Worm (Caenorhabditis elegans): ENCODE data around the gene mboa-2.
A peak's percentile ranks its signal among the peaks of the same experiment; 100 is the strongest.

The mboa-2 gene

ce11 chrV:11082964-11083363, 39.3 kb downstream of the mboa-2 start:
- TF ChIP-seq gmeb-1 (tag; optimal IDR thresholded peaks at IDR 0.05): no peak
- TF ChIP-seq fos-1 (tag; optimal IDR thresholded peaks at IDR 0.05): no peak
- no peak for TF ChIP-seq lin-39 (tag; optimal IDR thresholded peaks at IDR 0.05)
- TF ChIP-seq lsy-2 (tag; optimal IDR thresholded peaks at IDR 0.05): no peak
- TF ChIP-seq unc-55 (GFP tag; optimal IDR thresholded peaks at IDR 0.05): no peak
- TF ChIP-seq sem-4 (tag; optimal IDR thresholded peaks at IDR 0.05): no peak
- no peak for TF ChIP-seq unc-62 (GFP tag; optimal IDR thresholded peaks at IDR 0.05)
- TF ChIP-seq ztf-4 (tag; optimal IDR thresholded peaks at IDR 0.05): no peak
- no peak for TF ChIP-seq C34F6.9 (tag; optimal IDR thresholded peaks at IDR 0.05)

- TF ChIP-seq snpc-4 (tag; optimal IDR thresholded peaks at IDR 0.05): no peak
- peak; percentile 14 for TF ChIP-seq C34F6.9 (tag; optimal IDR thresholded peaks at IDR 0.05)
- TF ChIP-seq ztf-4 (tag; optimal IDR thresholded peaks at IDR 0.05): peak; percentile 79
- peak; percentile 73 for TF ChIP-seq sma-3 (GFP tag; optimal IDR thresholded peaks at IDR 0.05)
- no peak for TF ChIP-seq nhr-237 (tag; optimal IDR thresholded peaks at IDR 0.05)
- TF ChIP-seq nhr-129 (tag; optimal IDR thresholded peaks at IDR 0.05): peak; percentile 78
- TF ChIP-seq Y55F3AM.14 (GFP tag; optimal IDR thresholded peaks at IDR 0.05): no peak
- TF ChIP-seq nhr-12 (tag; optimal IDR thresholded peaks at IDR 0.05): no peak
- peak; percentile 68 for TF ChIP-seq nhr-6 (tag; optimal IDR thresholded peaks at IDR 0.05)
- TF ChIP-seq F13H6.1 (tag; optimal IDR thresholded peaks at IDR 0.05): peak; percentile 86
- TF ChIP-seq lin-11 (tag; optimal IDR thresholded peaks at IDR 0.05): no peak
- TF ChIP-seq sma-9 (GFP tag; optimal IDR thresholded peaks at IDR 0.05): peak; percentile 81
- no peak for TF ChIP-seq sma-9 (tag; optimal IDR thresholded peaks at IDR 0.05)
- peak; percentile 21 for TF ChIP-seq lin-13 (GFP tag; optimal IDR thresholded peaks at IDR 0.05)
- no peak for TF ChIP-seq nhr-10 (tag; optimal IDR thresholded peaks at IDR 0.05)
- peak; percentile 38 for TF ChIP-seq ama-1 (optimal IDR thresholded peaks at IDR 0.05)
- no peak for TF ChIP-seq elt-1 (tag; optimal IDR thresholded peaks at IDR 0.05)
- TF ChIP-seq alr-1 (tag; optimal IDR thresholded peaks at IDR 0.05): no peak
- peak; percentile 33 for TF ChIP-seq sem-4 (tag; optimal IDR thresholded peaks at IDR 0.05)
- no peak for TF ChIP-seq mab-5 (tag; optimal IDR thresholded peaks at IDR 0.05)
- TF ChIP-seq blmp-1 (tag; optimal IDR thresholded peaks at IDR 0.05; ENCODE audit: insufficient read depth): no peak
- peak; percentile 14 for TF ChIP-seq crh-2 (tag; optimal IDR thresholded peaks at IDR 0.05)
- TF ChIP-seq lsy-2 (tag; optimal IDR thresholded peaks at IDR 0.05): peak; percentile 14 to 48
- no peak for TF ChIP-seq skn-1 (tag; optimal IDR thresholded peaks at IDR 0.05)
- TF ChIP-seq ceh-82 (tag; optimal IDR thresholded peaks at IDR 0.05): no peak
- no peak for TF ChIP-seq peb-1 (tag; optimal IDR thresholded peaks at IDR 0.05)
- TF ChIP-seq nhr-25 (tag; optimal IDR thresholded peaks at IDR 0.05): no peak
Measured at ce11 chrV:11082475-11082874, 39.8 kb downstream of the mboa-2 start.

DNA sequence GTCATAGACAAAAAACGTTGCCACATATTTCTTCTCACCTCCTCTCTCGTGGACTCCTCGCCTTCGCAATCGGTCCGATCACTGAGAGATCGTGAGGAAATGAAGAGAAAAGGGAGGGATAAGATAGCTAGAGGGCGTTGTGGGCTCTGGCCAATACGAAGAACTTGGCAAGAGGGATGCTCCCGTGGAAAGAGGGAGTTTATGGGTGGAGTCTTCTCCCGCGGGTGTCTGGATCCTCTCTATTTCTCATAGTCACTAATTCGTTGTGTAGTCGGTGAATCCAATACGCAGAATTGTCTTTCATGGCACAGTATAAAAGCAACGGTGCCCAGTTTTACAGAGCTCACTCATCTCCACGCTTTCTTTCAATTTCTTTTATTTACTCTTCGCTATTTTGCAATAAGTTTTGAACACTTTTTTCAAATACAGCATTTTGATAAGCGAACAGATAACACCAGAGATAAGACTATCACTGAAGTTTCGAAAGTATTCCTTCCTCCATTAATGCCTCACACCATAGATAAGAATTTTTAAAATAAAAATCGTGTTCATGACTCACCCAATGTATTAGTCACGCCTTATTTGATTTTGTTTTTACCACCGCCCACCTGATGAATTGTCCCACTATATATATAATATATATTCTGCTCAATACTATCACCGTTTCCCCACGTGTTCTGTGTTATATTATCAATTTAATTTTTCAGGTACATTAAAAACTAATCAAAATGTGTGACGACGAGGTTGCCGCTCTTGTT, 41.8 kb downstream of the mboa-2 start, which contains the start of gene act-1:
act-1 (plus strand) TSS at position 708 of the 758 bp plus-strand sequence.
- TF ChIP-seq sma-3 (GFP tag; optimal IDR thresholded peaks at IDR 0.05) (no peak), ama-1 (optimal IDR thresholded peaks at IDR 0.05) (no peak), fos-1 (tag; optimal IDR thresholded peaks at IDR 0.05) (peak; percentile 96), C34F6.9 (tag; optimal IDR thresholded peaks at IDR 0.05) (no peak), nhr-21 (tag; optimal IDR thresholded peaks at IDR 0.05) (no peak), lsy-2 (tag; optimal IDR thresholded peaks at IDR 0.05) (peak in 1 of 2 experiments; percentile 29), peb-1 (tag; optimal IDR thresholded peaks at IDR 0.05) (no peak), F13H6.1 (tag; optimal IDR thresholded peaks at IDR 0.05) (peak; percentile 75), gmeb-1 (tag; optimal IDR thresholded peaks at IDR 0.05) (no peak), nhr-129 (tag; optimal IDR thresholded peaks at IDR 0.05) (peak; percentile 60), ztf-11 (tag; optimal IDR thresholded peaks at IDR 0.05) (no peak), blmp-1 (tag; optimal IDR thresholded peaks at IDR 0.05; ENCODE audit: insufficient read depth) (no peak), mbf-1 (tag; optimal IDR thresholded peaks at IDR 0.05) (no peak), ceh-16 (tag; optimal IDR thresholded peaks at IDR 0.05) (no peak), nhr-11 (tag; optimal IDR thresholded peaks at IDR 0.05) (no peak), nhr-10 (tag; optimal IDR thresholded peaks at IDR 0.05) (no peak), ztf-4 (tag; optimal IDR thresholded peaks at IDR 0.05) (no peak), mab-5 (tag; optimal IDR thresholded peaks at IDR 0.05) (no peak), dmd-4 (tag; optimal IDR thresholded peaks at IDR 0.05) (no peak), sma-9 (GFP tag; optimal IDR thresholded peaks at IDR 0.05) (peak; percentile 60), sma-9 (tag; optimal IDR thresholded peaks at IDR 0.05) (no peak), sem-4 (tag; optimal IDR thresholded peaks at IDR 0.05) (peak; percentile 9), ceh-82 (tag; optimal IDR thresholded peaks at IDR 0.05) (no peak), zag-1 (tag; optimal IDR thresholded peaks at IDR 0.05) (no peak)

Measured in whole organism, L2 larva.